Worm (Caenorhabditis elegans) whole organism, L3 larva: ENCODE results near the gene F32H5.3.

Experiments used
- ZK546.5 ChIP-seq: sonication (generic microtip); optimal IDR thresholded peaks from 2 replicates; lab custom pipeline; 2017; ENCODE audit warnings: missing biosample characterization, missing genetic modification characterization
- aly-2 ChIP-seq: fragments of 150-350 bp; optimal IDR thresholded peaks from 2 replicates; lab custom pipeline; 2014; ENCODE audit warnings: missing biosample characterization, missing genetic modification characterization
- ama-1 ChIP-seq: fragments of 150-350 bp; optimal IDR thresholded peaks from 2 replicates; lab custom pipeline; 2018
- ceh-16 ChIP-seq: sonication (generic microtip); optimal IDR thresholded peaks from 2 replicates; lab custom pipeline; 2017; ENCODE audit warnings: missing biosample characterization, missing genetic modification characterization
- daf-12 ChIP-seq: fragments of 150-350 bp; optimal IDR thresholded peaks from 2 replicates; lab custom pipeline; 2014; ENCODE audit warnings: missing biosample characterization, missing genetic modification reagents, missing genetic modification characterization
- egl-5 ChIP-seq: fragments of 150-350 bp; optimal IDR thresholded peaks from 2 replicates; lab custom pipeline; 2017; ENCODE audit warnings: missing biosample characterization, missing genetic modification reagents, missing genetic modification characterization, inconsistent platforms
- elt-1 ChIP-seq: fragments of 150-350 bp; optimal IDR thresholded peaks from 2 replicates; lab custom pipeline; 2014; ENCODE audit warnings: missing biosample characterization, missing genetic modification characterization
- elt-2 ChIP-seq: sonication (generic microtip); optimal IDR thresholded peaks from 2 replicates; lab custom pipeline; 2016; ENCODE audit warnings: missing genetic modification reagents, mild to moderate bottlenecking, missing genetic modification characterization, missing compliant biosample characterization
- elt-3 ChIP-seq, 3 experiments: fragments of 150-350 bp in 1 of 3; sonication (generic microtip) in 2 of 3; optimal IDR thresholded peaks; 2 replicates in 2 of 3; 4 replicates in 1 of 3; lab custom pipeline; 2014 to 2017; ENCODE audit warnings: missing biosample characterization in 3 of 3, missing genetic modification characterization in 3 of 3
- eor-1 ChIP-seq, 2 experiments: fragments of 150-350 bp; optimal IDR thresholded peaks; 2 replicates each; lab custom pipeline; 2014 to 2018; ENCODE audit warnings: missing biosample characterization in 2 of 2, missing genetic modification characterization in 2 of 2
- fkh-10 ChIP-seq: sonication (generic microtip); optimal IDR thresholded peaks from 2 replicates; lab custom pipeline; 2017; ENCODE audit warnings: missing biosample characterization, missing genetic modification reagents, missing genetic modification characterization
- fkh-2 ChIP-seq: fragments of 150-350 bp; optimal IDR thresholded peaks from 2 replicates; lab custom pipeline; 2014; ENCODE audit warnings: missing biosample characterization, missing genetic modification reagents, missing genetic modification characterization
- fos-1 ChIP-seq: fragments of 150-350 bp; optimal IDR thresholded peaks from 2 replicates; lab custom pipeline; 2014; ENCODE audit warnings: missing biosample characterization, missing genetic modification characterization
- hmg-11 ChIP-seq: sonication (generic microtip); optimal IDR thresholded peaks from 2 replicates; lab custom pipeline; 2016; ENCODE audit warnings: missing genetic modification characterization, missing compliant biosample characterization
- jun-1 ChIP-seq: fragments of 150-350 bp; optimal IDR thresholded peaks from 2 replicates; lab custom pipeline; 2014; ENCODE audit warnings: missing biosample characterization, missing genetic modification reagents, missing genetic modification characterization
- lin-39 ChIP-seq: fragments of 150-350 bp; optimal IDR thresholded peaks from 2 replicates; lab custom pipeline; 2018; ENCODE audit warnings: missing biosample characterization, missing genetic modification reagents, missing genetic modification characterization
- mdl-1 ChIP-seq: fragments of 150-350 bp; optimal IDR thresholded peaks from 2 replicates; lab custom pipeline; 2014; ENCODE audit warnings: missing biosample characterization, missing genetic modification characterization
- mml-1 ChIP-seq: fragments of 150-350 bp; sonication (generic microtip); optimal IDR thresholded peaks from 3 replicates; lab custom pipeline; 2014; ENCODE audit warnings: missing biosample characterization, missing genetic modification characterization
- nfya-1 ChIP-seq: sonication (generic microtip); optimal IDR thresholded peaks from 2 replicates; lab custom pipeline; 2017; ENCODE audit warnings: missing genetic modification characterization, mild to moderate bottlenecking, missing compliant biosample characterization, antibody characterized with exemption, moderate library complexity; ENCODE audit not compliant: insufficient read depth
- nhr-11 ChIP-seq: fragments of 150-350 bp; optimal IDR thresholded peaks from 2 replicates; lab custom pipeline; 2014; ENCODE audit warnings: missing biosample characterization, missing genetic modification characterization
- nhr-237 ChIP-seq: fragments of 150-350 bp; optimal IDR thresholded peaks from 2 replicates; lab custom pipeline; 2014; ENCODE audit warnings: missing biosample characterization, missing genetic modification characterization
- nhr-25 ChIP-seq: sonication (generic microtip); optimal IDR thresholded peaks from 2 replicates; lab custom pipeline; 2017; ENCODE audit warnings: missing biosample characterization, missing genetic modification characterization
- nhr-28 ChIP-seq: fragments of 150-350 bp; optimal IDR thresholded peaks from 2 replicates; lab custom pipeline; 2014; ENCODE audit warnings: missing biosample characterization, missing genetic modification characterization
- nhr-43 ChIP-seq: sonication (generic microtip); optimal IDR thresholded peaks from 2 replicates; lab custom pipeline; 2016; ENCODE audit warnings: mild to moderate bottlenecking, missing genetic modification characterization, missing compliant biosample characterization; ENCODE audit not compliant: poor library complexity, severe bottlenecking
- nhr-67 ChIP-seq: fragments of 150-350 bp; optimal IDR thresholded peaks from 2 replicates; lab custom pipeline; 2014; ENCODE audit warnings: missing biosample characterization, missing genetic modification characterization
- nhr-76 ChIP-seq: fragments of 150-350 bp; sonication (generic microtip); optimal IDR thresholded peaks from 5 replicates; lab custom pipeline; 2014; ENCODE audit warnings: missing biosample characterization, missing genetic modification characterization
- nhr-77 ChIP-seq: fragments of 150-350 bp; optimal IDR thresholded peaks from 2 replicates; lab custom pipeline; 2014; ENCODE audit warnings: missing biosample characterization, missing genetic modification characterization
- pqm-1 ChIP-seq: fragments of 150-350 bp; optimal IDR thresholded peaks from 2 replicates; lab custom pipeline; 2017; ENCODE audit warnings: missing biosample characterization, missing genetic modification characterization, inconsistent platforms
- skn-1 ChIP-seq: fragments of 150-350 bp; optimal IDR thresholded peaks from 2 replicates; lab custom pipeline; 2014; ENCODE audit warnings: missing biosample characterization, missing genetic modification characterization
- snpc-4 ChIP-seq: fragments of 150-350 bp; optimal IDR thresholded peaks from 2 replicates; lab custom pipeline; 2014; ENCODE audit warnings: missing biosample characterization, missing genetic modification characterization
- tbx-2 ChIP-seq: sonication (generic microtip); optimal IDR thresholded peaks from 2 replicates; lab custom pipeline; 2016; ENCODE audit warnings: mild to moderate bottlenecking, missing genetic modification characterization, missing compliant biosample characterization
- unc-62 ChIP-seq: fragments of 150-350 bp; sonication (generic microtip); optimal IDR thresholded peaks from 4 replicates; lab custom pipeline; 2014; ENCODE audit warnings: missing biosample characterization, missing genetic modification reagents, missing genetic modification characterization
- zag-1 ChIP-seq: fragments of 150-350 bp; optimal IDR thresholded peaks from 2 replicates; lab custom pipeline; 2014; ENCODE audit warnings: missing biosample characterization, missing genetic modification characterization

F32H5.3 gene

DNA sequence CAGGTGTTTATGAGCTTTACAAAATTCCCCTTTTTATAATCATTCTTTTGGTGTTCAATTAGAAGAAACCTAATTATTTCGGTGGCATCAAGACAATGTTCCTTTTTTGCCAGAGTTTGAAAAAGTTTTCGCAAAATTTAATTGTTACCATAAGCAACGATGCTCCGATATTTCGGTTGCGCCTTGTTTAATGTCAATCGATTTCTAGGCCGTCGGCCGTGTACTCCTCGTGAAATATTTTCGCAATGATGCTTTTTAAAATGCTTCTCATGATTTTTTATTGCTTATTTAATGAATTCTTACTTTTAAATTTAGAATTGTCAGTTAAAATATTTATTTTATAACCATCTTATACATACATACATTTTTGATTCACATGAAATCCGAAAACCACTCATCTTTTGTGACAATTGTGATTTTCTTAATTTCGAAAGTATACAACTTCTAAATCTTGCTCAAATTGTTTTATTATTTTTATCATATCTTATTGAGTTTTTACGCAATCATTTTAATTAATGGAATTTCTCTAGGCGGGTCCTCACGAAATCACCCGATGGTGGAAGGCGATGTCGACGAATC is 46.0 kb upstream of the F32H5.3 start, which contains the start of gene C50B6.3 (continued):
- no peak for TF ChIP-seq fkh-2 (tag; lab: Kevin White, UChicago)
- no peak for TF ChIP-seq fos-1 (tag; lab: Kevin White, UChicago)
- TF ChIP-seq nhr-237, result no peak
- TF ChIP-seq elt-3 (tag; optimal IDR thresholded peaks at IDR 0.05; lab: Kevin White, UChicago), result no peak
- TF ChIP-seq unc-62 (GFP tag; lab: Kevin White, UChicago), result no peak
- no peak for TF ChIP-seq nhr-77 (tag; lab: Kevin White, UChicago)
- peak; percentile 19 for TF ChIP-seq pqm-1 (tag; lab: Kevin White, UChicago)
- TF ChIP-seq skn-1, result peak; percentile 2
- no peak for TF ChIP-seq ama-1 (lab: Kevin White, UChicago)
- peak; percentile 75 for TF ChIP-seq lin-39 (tag; lab: Kevin White, UChicago)
- peak; percentile 78 for TF ChIP-seq nfya-1 (tag; lab: Kevin White, UChicago)
- TF ChIP-seq nhr-43, result peak; percentile 94
- TF ChIP-seq, all 47 proteins: peak for 19

ce11 chrV:13317911-13318502 is 41.1 kb upstream of the F32H5.3 start, which contains the start of the genes col-161 and srh-18:
col-161 (minus strand) TSS chrV:13318011.
srh-18 (plus strand) TSS chrV:13318452.
- TF ChIP-seq aly-2 (no peak), hmg-11 (tag; lab: Kevin White, UChicago) (no peak), nhr-11 (tag; lab: Kevin White, UChicago) (no peak), elt-1 (tag; lab: Kevin White, UChicago) (no peak), unc-62 (GFP tag; lab: Kevin White, UChicago) (no peak), nhr-25 (tag; lab: Kevin White, UChicago) (peak; percentile 10)
- TF ChIP-seq, all 47 proteins: peak for 1

- TF ChIP-seq mml-1 (tag; lab: Kevin White, UChicago) (no peak), aly-2 (no peak), jun-1 (tag; lab: Kevin White, UChicago) (no peak), nhr-76 (no peak), elt-3 (tag; optimal IDR thresholded peaks at IDR 0.05; lab: Kevin White, UChicago) (no peak), eor-1 (tag; optimal IDR thresholded peaks at IDR 0.05; lab: Kevin White, UChicago) (no peak), daf-12 (tag; lab: Kevin White, UChicago) (no peak)
Observed at ce11 chrV:13320676-13321075, 38.5 kb upstream of the F32H5.3 start, which contains the start of gene srh-15. srh-15 (plus strand) TSS chrV:13320976.

- TF ChIP-seq nhr-77 (tag; lab: Kevin White, UChicago) (no peak), elt-2 (tag; lab: Kevin White, UChicago) (peak; percentile 58), pqm-1 (tag; lab: Kevin White, UChicago) (peak; percentile 75)
Observed at ce11 chrV:13324933-13325760, 34.0 kb upstream of the F32H5.3 start, which contains the start of gene C50B6.7. C50B6.7 (minus strand) TSS chrV:13324983.

DNA sequence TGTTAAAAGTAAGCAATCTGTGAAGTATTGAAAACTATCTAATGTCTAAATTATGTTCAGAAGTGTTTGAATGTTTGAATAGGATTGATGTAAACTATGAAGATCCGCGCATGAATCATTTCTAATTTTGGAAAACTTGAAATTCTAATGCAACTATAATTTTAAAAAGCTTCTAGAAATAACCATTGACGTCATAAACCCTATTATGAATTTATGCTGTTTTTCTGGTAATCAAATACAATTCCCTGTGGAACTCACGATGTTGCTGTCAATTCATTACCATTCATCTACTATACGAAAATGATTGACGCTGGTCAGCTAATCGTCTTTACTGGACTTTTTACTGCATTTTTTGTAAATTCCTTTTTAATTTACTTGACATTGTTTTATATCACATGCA is 31.7 kb upstream of the F32H5.3 start, which contains the start of gene str-37:
Gene str-37, plus strand, starts transcription at position 301 of the 400 bp plus-strand sequence.
- TF ChIP-seq egl-5 (tag; lab: Kevin White, UChicago) (no peak), nfya-1 (tag; lab: Kevin White, UChicago) (no peak), nhr-28 (tag; lab: Kevin White, UChicago) (no peak), lin-39 (tag; lab: Kevin White, UChicago) (no peak), unc-62 (GFP tag; lab: Kevin White, UChicago) (no peak), hmg-11 (tag; lab: Kevin White, UChicago) (no peak), elt-3 (tag; optimal IDR thresholded peaks at IDR 0.05; lab: Kevin White, UChicago) (no peak), nhr-76 (no peak), nhr-67 (tag; lab: Kevin White, UChicago) (no peak), mdl-1 (tag; lab: Kevin White, UChicago) (no peak), ama-1 (lab: Kevin White, UChicago) (no peak)

DNA sequence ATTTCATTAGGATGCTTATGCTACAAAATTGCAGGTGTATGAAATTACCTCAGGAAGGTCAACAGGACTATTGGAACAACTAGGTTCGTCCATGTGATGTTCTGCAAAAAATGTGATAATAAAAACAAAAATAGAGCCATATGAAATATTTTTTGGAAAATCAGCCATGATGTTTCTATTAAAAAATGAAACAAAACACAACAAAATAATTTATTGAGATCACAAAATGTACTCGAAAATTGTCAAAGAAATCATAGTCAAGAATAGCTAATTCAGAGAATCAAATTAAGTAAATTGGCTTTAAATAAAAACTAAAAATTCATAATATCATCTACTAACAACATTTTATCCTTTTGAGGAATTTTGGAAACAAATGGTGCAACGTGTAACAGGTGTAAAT is 28.2 kb upstream of the F32H5.3 start, which contains the start of gene nhr-129:
Gene nhr-129, minus strand, starts transcription at position 101 of the 400 bp plus-strand sequence.
- no peak for TF ChIP-seq zag-1 (tag; lab: Kevin White, UChicago)
- no peak for TF ChIP-seq skn-1
- TF ChIP-seq nhr-237, result no peak
- no peak for TF ChIP-seq snpc-4
- no peak for TF ChIP-seq tbx-2 (tag; lab: Kevin White, UChicago)
- no peak for TF ChIP-seq nhr-11 (tag; lab: Kevin White, UChicago)
- TF ChIP-seq fkh-10, result no peak
- TF ChIP-seq ceh-16, result no peak
- TF ChIP-seq nhr-28 (tag; lab: Kevin White, UChicago), result no peak
- no peak for TF ChIP-seq jun-1 (tag; lab: Kevin White, UChicago)
- TF ChIP-seq ZK546.5 (tag; lab: Kevin White, UChicago), result no peak
- TF ChIP-seq nhr-77 (tag; lab: Kevin White, UChicago), result no peak
- TF ChIP-seq nhr-43, result no peak
